Fruit fly (Drosophila melanogaster) Kc167 (cell line): Measurements from ENCODE around the gene Rph.

Experiments
- Myc ChIP-seq: fragments of >200 bp; optimal IDR thresholded peaks from 2 replicates; lab custom pipeline; 2017; ENCODE audit warnings: missing external identifiers
- Sin3A ChIP-seq: fragments of >200 bp; optimal IDR thresholded peaks from 2 replicates; lab custom pipeline; 2018; ENCODE audit warnings: missing external identifiers
- h ChIP-seq: fragments of >200 bp; optimal IDR thresholded peaks from 3 replicates; lab custom pipeline; 2018; ENCODE audit warnings: missing external identifiers
- insv ChIP-seq: fragments of >200 bp; optimal IDR thresholded peaks from 3 replicates; lab custom pipeline; 2018; ENCODE audit warnings: missing external identifiers
- psq ChIP-seq: fragments of >200 bp; optimal IDR thresholded peaks from 2 replicates; lab custom pipeline; 2017; ENCODE audit warnings: missing external identifiers
- ttk ChIP-seq: sonication (Bioruptor generic); optimal IDR thresholded peaks from 2 replicates; lab custom pipeline; 2017; ENCODE audit warnings: missing external identifiers

DNA sequence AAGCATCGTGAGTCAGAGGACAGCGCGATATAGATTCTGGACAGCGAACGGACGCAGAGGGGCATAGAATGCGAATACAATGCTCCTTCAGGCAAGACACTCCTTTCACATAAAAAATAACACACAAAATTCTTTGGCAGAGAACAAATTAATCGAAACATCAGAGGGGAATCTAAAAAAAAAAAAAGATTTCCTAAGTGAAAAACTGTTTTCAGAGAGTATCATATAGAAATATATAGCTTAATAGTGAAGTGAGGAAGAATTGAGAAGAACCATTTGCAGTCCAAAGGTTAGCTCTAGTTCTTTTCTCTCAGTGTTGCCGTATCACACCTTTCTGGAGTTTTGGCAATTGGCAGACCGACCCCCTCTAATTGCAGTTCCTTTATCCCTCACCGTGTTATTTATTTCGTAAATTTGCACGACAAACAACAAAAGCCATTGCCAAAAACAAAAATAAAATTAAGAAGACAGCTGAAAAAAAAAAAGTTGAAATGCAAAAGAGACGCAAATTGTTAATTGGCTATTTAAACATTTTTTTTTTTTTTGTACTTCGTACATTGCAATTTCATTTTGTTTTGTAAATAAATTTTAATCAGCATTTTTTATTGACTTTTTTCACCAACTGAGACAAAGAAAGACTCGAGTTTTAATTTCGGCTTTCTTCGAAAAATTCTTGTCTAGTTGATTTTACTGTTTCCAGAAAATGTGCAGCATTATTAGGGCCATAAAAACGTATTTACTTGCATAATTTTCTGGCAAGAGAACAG lies 33.8 kb downstream of the Rph start:
- TF ChIP-seq h (lab: Kevin White, UChicago) (no peak), Myc (no peak), Sin3A (no peak), ttk (lab: Kevin White, UChicago) (no peak), psq (lab: Kevin White, UChicago) (no peak), insv (lab: Kevin White, UChicago) (no peak)
